Worm (Caenorhabditis elegans) whole organism, late embryonic: Measurements from ENCODE around the gene ins-7.

Source experiments
- ceh-22 ChIP-seq: sonication (generic microtip); optimal IDR thresholded peaks from 2 replicates; lab custom pipeline; 2017; ENCODE audit warnings: missing biosample characterization, missing genetic modification characterization
- dve-1 ChIP-seq: sonication (generic microtip); optimal IDR thresholded peaks from 2 replicates; lab custom pipeline; 2017; ENCODE audit warnings: antibody characterized with exemption, mild to moderate bottlenecking, missing genetic modification characterization, missing compliant biosample characterization
- eyg-1 ChIP-seq: sonication (generic microtip); optimal IDR thresholded peaks from 2 replicates; lab custom pipeline; 2016; ENCODE audit warnings: missing genotype, missing genetic modification characterization, missing compliant biosample characterization
- nhr-11 ChIP-seq: fragments of 150-350 bp; optimal IDR thresholded peaks from 2 replicates; lab custom pipeline; 2014; ENCODE audit warnings: missing biosample characterization, missing genetic modification characterization
- pha-4 ChIP-seq: fragments of 150-350 bp; optimal IDR thresholded peaks from 2 replicates; lab custom pipeline; 2018; ENCODE audit warnings: missing biosample characterization, missing genetic modification reagents, missing genetic modification characterization
- tbx-2 ChIP-seq: sonication (generic microtip); optimal IDR thresholded peaks from 2 replicates; lab custom pipeline; 2016; ENCODE audit warnings: missing genetic modification characterization, missing compliant biosample characterization
- unc-55 ChIP-seq: sonication (generic microtip); optimal IDR thresholded peaks from 2 replicates; lab custom pipeline; 2017; ENCODE audit warnings: missing biosample characterization, missing genetic modification reagents, missing genetic modification characterization

ce11 chrIV:9727217-9727616 lies 44.6 kb upstream of the ins-7 start:
- TF ChIP-seq eyg-1 (tag; lab: Kevin White, UChicago) (no peak), ceh-22 (tag; lab: Kevin White, UChicago) (no peak), unc-55 (GFP tag; lab: Kevin White, UChicago) (no peak), tbx-2 (tag; lab: Kevin White, UChicago) (no peak), dve-1 (no peak), pha-4 (no peak), nhr-11 (tag; lab: Kevin White, UChicago) (no peak)
